Worm (Caenorhabditis elegans): ENCODE measurements around the gene srx-20.

srx-20 gene

DNA sequence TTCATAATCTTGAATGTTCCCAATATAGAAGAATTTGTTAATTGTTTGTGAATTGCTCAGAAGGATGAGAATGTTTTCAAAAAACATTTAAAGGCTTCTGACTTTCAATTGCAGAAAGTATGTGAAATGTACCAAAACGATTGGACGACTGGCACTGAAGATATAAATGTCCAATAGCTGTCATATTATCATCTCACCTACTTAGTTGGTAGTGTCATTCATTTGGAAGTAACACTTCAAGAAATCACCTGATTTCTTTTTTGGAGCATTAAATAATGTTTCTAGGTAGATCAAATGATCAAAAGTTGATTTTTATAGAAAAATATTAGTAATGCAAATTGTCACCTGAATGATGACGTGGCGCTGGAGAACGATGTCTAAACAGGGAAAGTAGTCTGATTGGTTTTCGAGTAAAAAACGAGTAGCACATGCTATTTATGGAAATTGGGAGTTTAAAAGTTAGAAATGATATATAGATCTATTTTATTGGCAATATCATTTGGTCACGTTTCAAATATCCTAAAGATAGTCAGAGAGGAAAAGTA lies 11.8 kb downstream of the srx-20 start:
- TF ChIP-seq nhr-80 (tag; optimal IDR thresholded peaks at IDR 0.05), result peak; percentile 50
- no peak for TF ChIP-seq tlf-1 (GFP tag; optimal IDR thresholded peaks at IDR 0.05)

DNA sequence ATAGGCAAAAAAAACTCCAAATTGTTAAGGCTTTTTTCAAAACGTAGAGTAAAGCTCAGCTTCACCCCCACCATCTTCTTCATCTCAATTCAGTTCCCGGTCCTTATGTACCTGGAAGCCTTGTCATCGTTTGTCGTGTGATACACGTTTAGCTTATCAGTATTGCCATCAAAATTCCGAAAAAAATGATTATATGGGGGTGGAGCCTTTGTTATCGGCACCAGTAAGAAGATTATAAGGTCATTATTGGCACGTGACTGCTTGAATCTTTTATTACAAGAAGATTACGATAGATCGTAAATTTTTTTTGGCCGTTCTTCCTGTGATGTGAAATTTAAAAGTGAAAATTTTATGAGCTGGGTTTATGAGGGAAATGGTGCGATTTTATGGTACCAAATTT lies 12.5 kb downstream of the srx-20 start:
- TF ChIP-seq nhr-179 (tag; optimal IDR thresholded peaks at IDR 0.05) (no peak), F52B5.7 (tag; optimal IDR thresholded peaks at IDR 0.05) (no peak), ceh-27 (GFP tag; optimal IDR thresholded peaks at IDR 0.05) (no peak), egl-18 (GFP tag; IDR thresholded peaks at IDR 0.05) (no peak), lsl-1 (GFP tag; optimal IDR thresholded peaks at IDR 0.05) (no peak), ceh-91 (GFP tag; IDR thresholded peaks at IDR 0.05) (no peak), F57C9.4 (tag; optimal IDR thresholded peaks at IDR 0.05) (no peak), let-607 (tag; optimal IDR thresholded peaks at IDR 0.05) (peak in 1 of 2 experiments; percentile 55), T26A5.8 (tag; optimal IDR thresholded peaks at IDR 0.05) (no peak), sdz-38 (tag; optimal IDR thresholded peaks at IDR 0.05) (no peak), unc-62 (GFP tag; optimal IDR thresholded peaks at IDR 0.05) (peak; percentile 16), Y53F4B.3 (GFP tag; IDR thresholded peaks at IDR 0.05) (no peak), sea-2 (GFP tag; IDR thresholded peaks at IDR 0.05) (no peak), ztf-22 (GFP tag; optimal IDR thresholded peaks at IDR 0.05) (peak; percentile 75), D2030.7 (GFP tag; IDR thresholded peaks at IDR 0.05) (no peak), lin-54 (GFP tag; optimal IDR thresholded peaks at IDR 0.05) (no peak), K11D2.4 (GFP tag; IDR thresholded peaks at IDR 0.05) (no peak), egl-44 (GFP tag; IDR thresholded peaks at IDR 0.05) (0 out of 2 replicates have a peak, but pooled peaks have one; percentile 13), snpc-3.4 (tag; optimal IDR thresholded peaks at IDR 0.05) (no peak), F33H1.4 (GFP tag; IDR thresholded peaks at IDR 0.05) (no peak), mel-28 (tag; optimal IDR thresholded peaks at IDR 0.05; ENCODE audit: borderline replicate concordance) (no peak), F10E7.11 (tag; optimal IDR thresholded peaks at IDR 0.05) (no peak), ztf-18 (tag; optimal IDR thresholded peaks at IDR 0.05) (no peak), lag-1 (GFP tag; IDR thresholded peaks at IDR 0.05) (no peak), T07F8.4 (tag; optimal IDR thresholded peaks at IDR 0.05) (no peak), efl-1 (GFP tag; optimal IDR thresholded peaks at IDR 0.05) (no peak), Y56A3A.18 (GFP tag; IDR thresholded peaks at IDR 0.05) (0 out of 2 replicates have a peak, but pooled peaks have one; percentile 42), ccch-3 (GFP tag; optimal IDR thresholded peaks at IDR 0.05) (no peak), rpc-1 (optimal IDR thresholded peaks at IDR 0.05) (no peak), rpc-1 (tag; optimal IDR thresholded peaks at IDR 0.05) (no peak), tbp1 (GFP tag; optimal IDR thresholded peaks at IDR 0.05) (peak; percentile 17), somi-1 (GFP tag; optimal IDR thresholded peaks at IDR 0.05) (no peak), aptf-3 (GFP tag; IDR thresholded peaks at IDR 0.05) (no peak), ztf-25 (GFP tag; IDR thresholded peaks at IDR 0.05) (no peak), die-1 (tag; optimal IDR thresholded peaks at IDR 0.05) (no peak), nhr-90 (tag; optimal IDR thresholded peaks at IDR 0.05) (no peak), B0019.2 (GFP tag; conservative IDR thresholded peaks at IDR 0.05) (no peak), fkh-3 (tag; optimal IDR thresholded peaks at IDR 0.05) (no peak), nfya-2 (GFP tag; IDR thresholded peaks at IDR 0.05) (no peak), tbx-9 (tag; optimal IDR thresholded peaks at IDR 0.05; ENCODE audit: borderline replicate concordance) (no peak), ekl-4 (GFP tag; IDR thresholded peaks at IDR 0.05) (no peak), B0261.1 (tag; optimal IDR thresholded peaks at IDR 0.05) (no peak), akir-1 (GFP tag; optimal IDR thresholded peaks at IDR 0.05) (no peak), atf-7 (tag; optimal IDR thresholded peaks at IDR 0.05) (peak; percentile 71), ceh-79 (tag; optimal IDR thresholded peaks at IDR 0.05) (no peak), snpc-1.1 (tag; optimal IDR thresholded peaks at IDR 0.05; ENCODE audit: insufficient read depth) (no peak)
